Worm (Caenorhabditis elegans) whole organism, L4 larva: Measurements from ENCODE around the gene W03A5.1.

ENCODE experiments used
- F10B5.3 ChIP-seq: sonication (generic microtip); optimal IDR thresholded peaks from 2 replicates; lab custom pipeline; 2016; ENCODE audit warnings: mild to moderate bottlenecking, missing genetic modification characterization, missing compliant biosample characterization
- F26F4.8 ChIP-seq: fragments of 200-800 bp; sonication (Bioruptor generic); conservative IDR thresholded peaks from 2 replicates; pipeline ENCODE4 v1.3.6; 2022; ENCODE audit warnings: missing genetic modification characterization, missing compliant biosample characterization
- F37D6.2 ChIP-seq: sonication (generic microtip); optimal IDR thresholded peaks from 2 replicates; lab custom pipeline; 2016; ENCODE audit warnings: mild to moderate bottlenecking, missing genetic modification characterization, missing compliant biosample characterization
- aha-1 ChIP-seq: fragments of 150-350 bp; peaks from one replicate; lab custom pipeline; 2014; ENCODE audit warnings: missing biosample characterization, missing genetic modification characterization
- aly-2 ChIP-seq: sonication (generic microtip); optimal IDR thresholded peaks from 2 replicates; lab custom pipeline; 2018; ENCODE audit warnings: missing biosample characterization, missing genetic modification characterization
- ama-1 ChIP-seq: fragments of 150-350 bp; optimal IDR thresholded peaks from 2 replicates; lab custom pipeline; 2014; ENCODE audit warnings: inconsistent platforms, mixed read lengths
- ceh-32 ChIP-seq: sonication (generic microtip); optimal IDR thresholded peaks from 2 replicates; lab custom pipeline; 2016; ENCODE audit warnings: mild to moderate bottlenecking, missing genetic modification characterization, missing compliant biosample characterization; ENCODE audit not compliant: poor library complexity
- ceh-62 ChIP-seq: sonication (generic microtip); optimal IDR thresholded peaks from 2 replicates; lab custom pipeline; 2017; ENCODE audit warnings: missing biosample characterization, missing genetic modification characterization
- ces-1 ChIP-seq: fragments of 150-350 bp; sonication (generic microtip); optimal IDR thresholded peaks from 4 replicates; lab custom pipeline; 2014; ENCODE audit warnings: missing biosample characterization, missing genetic modification reagents, missing genetic modification characterization
- ctbp-1 ChIP-seq: fragments of 200-800 bp; sonication (Bioruptor generic); IDR thresholded peaks from 2 replicates; pipeline ENCODE4 v1.3.6; 2022; ENCODE audit warnings: missing genetic modification reagents, missing genetic modification characterization, missing compliant biosample characterization
- daf-12 ChIP-seq: fragments of 150-350 bp; optimal IDR thresholded peaks from 2 replicates; lab custom pipeline; 2014; ENCODE audit warnings: missing biosample characterization, missing genetic modification reagents, missing genetic modification characterization
- daf-16 ChIP-seq, 3 experiments: sonication (generic microtip); optimal IDR thresholded peaks; 2 replicates each; lab custom pipeline; 2016 to 2017; ENCODE audit warnings: missing genetic modification characterization in 3 of 3, missing genetic modification reagents in 3 of 3, mild to moderate bottlenecking in 2 of 3, missing compliant biosample characterization in 2 of 3, missing biosample characterization in 1 of 3, moderate library complexity in 1 of 3
- dmd-9 ChIP-seq: fragments of 200-800 bp; sonication (Bioruptor generic); IDR thresholded peaks from 2 replicates; pipeline ENCODE4 v1.3.6; 2022; ENCODE audit warnings: missing genetic modification reagents, missing genetic modification characterization, missing compliant biosample characterization
- dpl-1 ChIP-seq: fragments of 150-350 bp; optimal IDR thresholded peaks from 2 replicates; lab custom pipeline; 2014; ENCODE audit warnings: missing biosample characterization, missing genetic modification reagents, missing genetic modification characterization
- dve-1 ChIP-seq: sonication (generic microtip); optimal IDR thresholded peaks from 2 replicates; lab custom pipeline; 2017; ENCODE audit warnings: antibody characterized with exemption, mild to moderate bottlenecking, missing genetic modification characterization, missing compliant biosample characterization; ENCODE audit not compliant: insufficient read depth
- fos-1 ChIP-seq: fragments of 150-350 bp; optimal IDR thresholded peaks from 2 replicates; lab custom pipeline; 2014; ENCODE audit warnings: missing biosample characterization, missing genetic modification characterization
- hlh-30 ChIP-seq: sonication (generic microtip); optimal IDR thresholded peaks from 2 replicates; lab custom pipeline; 2017; ENCODE audit warnings: antibody characterized with exemption, mild to moderate bottlenecking, missing genetic modification characterization, missing compliant biosample characterization; ENCODE audit not compliant: insufficient read depth
- hmg-1.1 ChIP-seq: fragments of 200-800 bp; sonication (Bioruptor generic); IDR thresholded peaks from 2 replicates; pipeline ENCODE4 v1.3.6; 2022; ENCODE audit warnings: missing genetic modification reagents, missing genetic modification characterization, missing compliant biosample characterization
- lim-7 ChIP-seq: fragments of 200-800 bp; sonication (Bioruptor generic); IDR thresholded peaks from 2 replicates; pipeline ENCODE4 v1.3.6; 2022; ENCODE audit warnings: missing genetic modification characterization, missing compliant biosample characterization
- lin-15B ChIP-seq: fragments of 150-350 bp; sonication (generic microtip); optimal IDR thresholded peaks from 3 replicates; lab custom pipeline; 2014; ENCODE audit warnings: missing biosample characterization, missing genetic modification characterization
- lin-29 ChIP-seq: fragments of 200-800 bp; sonication (Bioruptor generic); IDR thresholded peaks from 2 replicates; pipeline ENCODE4 v1.3.6; 2022; ENCODE audit warnings: missing genetic modification reagents, missing genetic modification characterization, missing compliant biosample characterization
- lin-38 ChIP-seq: fragments of 200-800 bp; sonication (Bioruptor generic); IDR thresholded peaks from 2 replicates; pipeline ENCODE4 v1.3.6; 2022; ENCODE audit warnings: missing genetic modification reagents, missing genetic modification characterization, missing compliant biosample characterization
- lsy-2 ChIP-seq, 2 experiments: fragments of 150-350 bp in 1 of 2; sonication (generic microtip) in 1 of 2; optimal IDR thresholded peaks; 2 replicates each; lab custom pipeline; 2014 to 2017; ENCODE audit warnings: missing biosample characterization in 2 of 2, missing genetic modification characterization in 2 of 2
- nhr-6 ChIP-seq: fragments of 150-350 bp; optimal IDR thresholded peaks from 2 replicates; lab custom pipeline; 2014; ENCODE audit warnings: missing biosample characterization, missing genetic modification characterization
- nhr-76 ChIP-seq: fragments of 150-350 bp; optimal IDR thresholded peaks from 2 replicates; lab custom pipeline; 2014; ENCODE audit warnings: missing biosample characterization, missing genetic modification characterization
- nhr-77 ChIP-seq: fragments of 150-350 bp; optimal IDR thresholded peaks from 2 replicates; lab custom pipeline; 2014; ENCODE audit warnings: missing biosample characterization, missing genetic modification characterization
- php-3 ChIP-seq: fragments of 200-800 bp; sonication (Bioruptor generic); IDR thresholded peaks from 2 replicates; pipeline ENCODE4 v1.3.6; 2022; ENCODE audit warnings: missing genetic modification reagents, missing genetic modification characterization, missing compliant biosample characterization
- pqm-1 ChIP-seq: sonication (generic microtip); optimal IDR thresholded peaks from 2 replicates; lab custom pipeline; 2017; ENCODE audit warnings: missing biosample characterization, missing genetic modification characterization
- set-16 ChIP-seq: fragments of 200-800 bp; sonication (Bioruptor generic); IDR thresholded peaks from 2 replicates; pipeline ENCODE4 v1.3.6; 2022; ENCODE audit warnings: missing genetic modification reagents, missing genetic modification characterization, missing compliant biosample characterization
- snpc-4 ChIP-seq: fragments of 150-350 bp; optimal IDR thresholded peaks from 2 replicates; lab custom pipeline; 2014; ENCODE audit warnings: missing biosample characterization, missing genetic modification characterization
- unc-62 ChIP-seq, 3 experiments: fragments of 150-350 bp in 1 of 3; sonication (generic microtip); optimal IDR thresholded peaks in 2 of 3; peaks in 1 of 3; 1 replicate in 1 of 3; 2 replicates in 2 of 3; lab custom pipeline; 2014 to 2017; ENCODE audit warnings: missing biosample characterization in 3 of 3, missing genetic modification characterization in 3 of 3, missing genetic modification reagents in 3 of 3, missing genotype in 1 of 3
- zfp-2 ChIP-seq: sonication (generic microtip); optimal IDR thresholded peaks from 2 replicates; lab custom pipeline; 2016; ENCODE audit warnings: mild to moderate bottlenecking, missing genetic modification characterization, missing compliant biosample characterization
- zfp-3 ChIP-seq: fragments of 200-800 bp; sonication (Bioruptor generic); conservative IDR thresholded peaks from 2 replicates; pipeline ENCODE4 v1.3.6; 2022; ENCODE audit warnings: missing genetic modification reagents, missing genetic modification characterization, missing compliant biosample characterization
- zip-11 ChIP-seq: fragments of 200-800 bp; sonication (Bioruptor generic); IDR thresholded peaks from 2 replicates; pipeline ENCODE4 v1.3.6; 2022; ENCODE audit warnings: missing genetic modification characterization, missing compliant biosample characterization
- ztf-7 ChIP-seq: fragments of 150-350 bp; optimal IDR thresholded peaks from 2 replicates; lab custom pipeline; 2014; ENCODE audit warnings: missing biosample characterization, missing genetic modification characterization

W03A5.1 gene

DNA sequence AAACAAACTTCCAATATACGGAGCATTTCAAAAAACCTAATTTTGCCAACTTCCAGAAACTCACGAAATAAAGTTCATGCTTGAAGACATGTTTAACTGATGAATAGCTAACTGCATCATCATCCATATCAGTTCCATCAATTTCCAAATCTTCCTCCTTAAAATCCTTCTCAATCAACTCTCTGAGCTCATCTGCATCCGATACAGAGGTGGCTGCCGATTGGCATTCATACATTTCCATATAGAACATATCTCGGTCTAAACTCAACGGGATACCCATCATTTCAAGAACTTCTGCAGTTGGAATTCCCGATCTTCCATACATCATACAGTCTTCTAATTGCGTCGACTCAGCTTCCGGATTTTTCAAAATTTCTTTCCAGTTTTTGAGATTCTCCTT is 18.3 kb upstream of the W03A5.1 start:
- TF ChIP-seq unc-62 (GFP tag; optimal IDR thresholded peaks at IDR 0.05 in 1 of 2; lab: Kevin White, UChicago) = peak in 1 of 2 experiments; percentile 81
- TF ChIP-seq unc-62 (tag; optimal IDR thresholded peaks at IDR 0.05; lab: Kevin White, UChicago) = no peak
- no peak for TF ChIP-seq ama-1 (lab: Kevin White, UChicago)
- TF ChIP-seq nhr-77 (tag; lab: Kevin White, UChicago) = no peak
- TF ChIP-seq aha-1 (tag; lab: Kevin White, UChicago) = peak; percentile 65
- TF ChIP-seq lin-29 (GFP tag; lab: Robert Waterston, UW) = no peak
- no peak for TF ChIP-seq lsy-2 (tag; optimal IDR thresholded peaks at IDR 0.05; lab: Kevin White, UChicago)
- TF ChIP-seq, all 104 proteins: peak for 2

DNA sequence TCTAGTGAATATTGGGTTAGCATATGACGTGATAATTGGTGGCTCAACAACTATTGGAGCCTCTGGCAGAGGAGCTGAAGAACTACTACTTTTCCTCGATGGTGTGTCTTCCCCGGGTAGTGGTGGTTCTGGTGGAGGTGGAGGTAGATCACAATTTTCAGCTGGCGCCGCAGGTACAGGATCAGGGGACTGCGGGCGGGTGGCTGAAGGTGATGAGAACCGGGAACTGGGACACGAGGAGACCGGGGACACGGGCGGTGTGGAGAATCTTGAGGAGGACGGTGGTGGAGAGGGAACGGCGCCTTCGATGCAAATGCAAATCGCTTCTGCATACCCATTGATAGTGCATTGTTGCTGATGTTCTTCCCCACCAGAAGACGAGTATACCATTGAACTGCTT is 11.9 kb upstream of the W03A5.1 start:
- peak; percentile 88 for TF ChIP-seq set-16
- no peak for TF ChIP-seq F10B5.3 (tag; lab: Kevin White, UChicago)

DNA sequence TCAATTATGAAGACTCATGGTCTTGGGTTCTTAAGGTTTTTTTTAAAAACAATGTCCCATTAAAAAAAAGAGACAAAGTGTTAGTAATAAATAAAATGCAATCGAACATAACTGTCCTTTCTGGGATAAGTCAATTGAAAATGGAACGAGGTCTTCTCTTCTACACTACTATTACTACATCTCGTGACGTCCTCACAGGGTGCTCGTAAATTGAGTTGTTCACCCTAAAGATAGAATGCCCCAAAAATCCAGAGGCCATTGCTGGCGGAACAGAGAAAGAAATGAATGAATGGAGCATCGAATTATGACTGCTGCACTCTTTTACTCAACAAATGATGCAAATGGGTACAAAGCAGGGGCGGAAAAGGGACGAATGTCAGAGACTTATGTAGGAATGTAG is 5.3 kb upstream of the W03A5.1 start:
- TF ChIP-seq unc-62 (GFP tag; optimal IDR thresholded peaks at IDR 0.05 in 1 of 2; lab: Kevin White, UChicago) (no peak), unc-62 (tag; optimal IDR thresholded peaks at IDR 0.05; lab: Kevin White, UChicago) (no peak), ceh-32 (no peak), ces-1 (GFP tag; lab: Kevin White, UChicago) (no peak), lin-15B (tag; lab: Kevin White, UChicago) (no peak), snpc-4 (tag; lab: Kevin White, UChicago) (no peak), nhr-76 (no peak), zfp-2 (no peak), daf-12 (tag; lab: Kevin White, UChicago) (no peak), zfp-3 (GFP tag; lab: Robert Waterston, UW) (no peak), ctbp-1 (GFP tag; lab: Robert Waterston, UW) (no peak), hmg-1.1 (GFP tag; lab: Robert Waterston, UW) (no peak), dmd-9 (GFP tag; lab: Robert Waterston, UW) (no peak)
- TF ChIP-seq, all 104 proteins: peak for 0

DNA sequence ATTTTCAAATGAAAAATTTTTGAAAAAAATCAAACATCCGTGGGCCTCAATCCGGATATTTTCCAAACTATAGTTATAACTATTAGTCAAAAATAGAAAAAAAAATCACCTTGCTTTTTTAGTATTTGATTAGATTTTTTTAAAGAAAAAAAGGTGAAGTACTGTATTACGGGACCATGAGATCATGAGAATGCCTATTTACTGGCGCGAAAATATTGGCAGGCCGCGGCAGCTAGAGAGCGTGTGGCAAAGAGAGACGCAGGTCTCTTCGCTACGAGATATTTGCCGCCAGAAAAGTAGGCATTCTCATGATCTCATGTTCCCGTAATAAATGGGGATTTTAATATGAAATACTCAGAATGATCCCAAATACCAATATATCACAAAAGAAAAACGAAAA is 2.7 kb upstream of the W03A5.1 start:
- TF ChIP-seq php-3 (GFP tag; lab: Robert Waterston, UW) (no peak), aly-2 (tag; lab: Kevin White, UChicago) (no peak), F26F4.8 (GFP tag; lab: Robert Waterston, UW) (no peak), ztf-7 (no peak), lim-7 (GFP tag; lab: Robert Waterston, UW) (no peak), F37D6.2 (tag; lab: Kevin White, UChicago) (no peak), unc-62 (GFP tag; optimal IDR thresholded peaks at IDR 0.05 in 1 of 2; lab: Kevin White, UChicago) (peak in 1 of 2 experiments; percentile 85), unc-62 (tag; optimal IDR thresholded peaks at IDR 0.05; lab: Kevin White, UChicago) (no peak)

DNA sequence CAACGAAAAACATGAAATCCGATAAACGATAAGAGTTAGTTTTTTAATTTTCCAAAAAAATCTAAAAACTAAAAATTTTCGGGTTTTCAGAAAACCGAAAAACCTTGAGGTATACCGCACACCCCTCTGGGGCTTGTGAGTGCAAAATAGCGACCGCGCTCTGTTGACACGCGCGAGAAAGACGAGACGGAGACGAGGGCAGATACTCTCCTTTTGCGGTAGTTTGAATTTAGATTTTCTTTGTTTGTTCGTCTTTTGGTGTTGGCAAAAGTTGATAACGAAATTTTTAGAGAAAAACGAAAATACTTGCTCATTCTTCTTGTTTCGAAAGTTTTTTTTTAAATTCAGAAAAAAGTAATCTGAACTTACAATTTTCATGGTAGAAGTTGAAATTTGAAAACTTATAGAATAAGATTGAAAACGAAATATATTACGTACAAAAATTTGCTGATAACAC is 2.0 kb upstream of the W03A5.1 start, which contains the start of the genes W03A5.2 and Y32H12A.8:
Gene W03A5.2 (plus strand): TSS at position 407 of the 457 bp plus-strand sequence.
Gene Y32H12A.8 (minus strand): TSS at position 410 of the 457 bp plus-strand sequence.
- TF ChIP-seq lin-38 (GFP tag; lab: Robert Waterston, UW) = peak; percentile 75
- no peak for TF ChIP-seq zip-11 (GFP tag; lab: Robert Waterston, UW)
- peak; percentile 55 for TF ChIP-seq nhr-6 (tag; lab: Kevin White, UChicago)
- TF ChIP-seq ceh-62 (tag; lab: Kevin White, UChicago) = no peak
- TF ChIP-seq hlh-30 (tag; lab: Kevin White, UChicago) = peak; percentile 56
- peak; percentile 11 for TF ChIP-seq dve-1 (tag; lab: Kevin White, UChicago)
- TF ChIP-seq fos-1 = no peak
- TF ChIP-seq aha-1 (tag; lab: Kevin White, UChicago) = peak; percentile 42
- TF ChIP-seq dpl-1 (GFP tag; lab: Kevin White, UChicago) = peak; percentile 75
- TF ChIP-seq daf-16 (GFP tag; optimal IDR thresholded peaks at IDR 0.05; lab: Kevin White, UChicago) = no peak
- TF ChIP-seq daf-16 (tag; optimal IDR thresholded peaks at IDR 0.05; lab: Kevin White, UChicago) = peak; percentile 35
- peak in 1 of 2 experiments; percentile 57 for TF ChIP-seq lsy-2 (tag; optimal IDR thresholded peaks at IDR 0.05; lab: Kevin White, UChicago)
- peak; percentile 16 for TF ChIP-seq pqm-1 (tag; lab: Kevin White, UChicago)
